Worm (Caenorhabditis elegans) whole organism, L4/young adult: ENCODE results near the gene daf-10.

Experiments used
- W03F9.2 ChIP-seq: fragments of 150-350 bp; optimal IDR thresholded peaks from 2 replicates; lab custom pipeline; 2014; ENCODE audit warnings: missing biosample characterization, missing genetic modification characterization
- him-1 ChIP-seq: sonication (generic microtip); optimal IDR thresholded peaks from 2 replicates; lab custom pipeline; 2016; ENCODE audit warnings: missing genotype, missing genetic modification reagents, missing genetic modification characterization, missing compliant biosample characterization

DNA sequence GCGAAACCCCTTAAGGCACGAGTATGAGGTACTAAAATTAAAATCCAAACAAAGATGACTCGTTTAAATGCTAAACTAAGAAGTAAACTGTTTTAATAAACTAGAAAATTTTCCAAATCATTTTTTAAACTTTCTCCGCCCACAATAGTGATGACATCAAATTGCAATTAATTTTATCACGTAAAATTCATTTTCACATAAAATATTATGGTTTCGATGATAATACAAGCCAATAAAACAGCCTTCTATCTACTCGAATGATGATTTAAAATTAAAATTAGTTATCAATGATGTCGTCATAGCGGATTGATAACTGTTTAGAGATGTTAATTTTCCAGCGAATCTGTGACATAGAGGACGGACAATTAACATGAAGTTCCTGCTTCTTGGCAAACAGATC lies 19.7 kb upstream of the daf-10 start, which contains the start of gene C07C7.3:
- TF ChIP-seq him-1, result no peak
- TF ChIP-seq W03F9.2 (tag; lab: Kevin White, UChicago), result no peak
